Worm (Caenorhabditis elegans): ENCODE measurements around the gene W01B6.8.

The W01B6.8 gene

ce11 chrIV:10112570-10112969 lies 28.4 kb upstream of the W01B6.8 start, which contains the start of gene nsph-3.2:
Gene nsph-3.2 (plus strand): TSS chrIV:10112870.
- TF ChIP-seq ceh-13 (GFP tag; optimal IDR thresholded peaks at IDR 0.05) (no peak), ceh-36 (tag; optimal IDR thresholded peaks at IDR 0.05) (no peak), flt-1 (GFP tag; IDR thresholded peaks at IDR 0.05) (no peak), B0310.2 (tag; optimal IDR thresholded peaks at IDR 0.05) (no peak), ama-1 (optimal IDR thresholded peaks at IDR 0.05) (no peak), hmg-4 (GFP tag; optimal IDR thresholded peaks at IDR 0.05) (no peak), scrt-1 (GFP tag; IDR thresholded peaks at IDR 0.05) (no peak), tbx-11 (GFP tag; IDR thresholded peaks at IDR 0.05) (no peak), sea-1 (GFP tag; conservative IDR thresholded peaks at IDR 0.05) (no peak), pes-1 (GFP tag; IDR thresholded peaks at IDR 0.05) (no peak), F13C5.2 (tag; optimal IDR thresholded peaks at IDR 0.05) (no peak), ets-7 (tag; optimal IDR thresholded peaks at IDR 0.05) (no peak), tbx-37 (GFP tag; conservative IDR thresholded peaks at IDR 0.05) (no peak), tra-4 (tag; optimal IDR thresholded peaks at IDR 0.05) (no peak), hmbx-1 (tag; optimal IDR thresholded peaks at IDR 0.05) (no peak), hnd-1 (tag; optimal IDR thresholded peaks at IDR 0.05) (no peak)

- TF ChIP-seq ceh-36 (tag; optimal IDR thresholded peaks at IDR 0.05), result no peak
- no peak for TF ChIP-seq aly-1 (tag; optimal IDR thresholded peaks at IDR 0.05)
- TF ChIP-seq tbx-37 (GFP tag; conservative IDR thresholded peaks at IDR 0.05), result no peak
- TF ChIP-seq sea-1 (GFP tag; conservative IDR thresholded peaks at IDR 0.05), result no peak
- no peak for TF ChIP-seq ama-1 (optimal IDR thresholded peaks at IDR 0.05)
- TF ChIP-seq ets-7 (tag; optimal IDR thresholded peaks at IDR 0.05), result no peak
- TF ChIP-seq ceh-13 (GFP tag; optimal IDR thresholded peaks at IDR 0.05), result no peak
- no peak for TF ChIP-seq hnd-1 (tag; optimal IDR thresholded peaks at IDR 0.05)
- TF ChIP-seq B0310.2 (tag; optimal IDR thresholded peaks at IDR 0.05), result no peak
- TF ChIP-seq scrt-1 (GFP tag; IDR thresholded peaks at IDR 0.05), result no peak
- no peak for TF ChIP-seq hmbx-1 (tag; optimal IDR thresholded peaks at IDR 0.05)
These were observed 27.3 kb upstream of the W01B6.8 start, which contains the start of gene spch-1 for ce11 chrIV:10111441-10111840. Gene spch-1 (minus strand): TSS chrIV:10111541.

ce11 chrIV:10110870-10111269 lies 26.7 kb upstream of the W01B6.8 start:
- TF ChIP-seq ceh-36 (tag; optimal IDR thresholded peaks at IDR 0.05), result no peak

ce11 chrIV:10110417-10110816 lies 26.2 kb upstream of the W01B6.8 start, which contains the start of gene egl-38:
Gene egl-38 (minus strand): TSS chrIV:10110517.
- TF ChIP-seq scrt-1 (GFP tag; IDR thresholded peaks at IDR 0.05) (no peak), F13C5.2 (tag; optimal IDR thresholded peaks at IDR 0.05) (no peak), ceh-13 (GFP tag; optimal IDR thresholded peaks at IDR 0.05) (no peak), pes-1 (GFP tag; IDR thresholded peaks at IDR 0.05) (no peak), tra-4 (tag; optimal IDR thresholded peaks at IDR 0.05) (no peak), aly-1 (tag; optimal IDR thresholded peaks at IDR 0.05) (no peak), hnd-1 (tag; optimal IDR thresholded peaks at IDR 0.05) (no peak), tbx-11 (GFP tag; IDR thresholded peaks at IDR 0.05) (no peak), hmg-4 (GFP tag; optimal IDR thresholded peaks at IDR 0.05) (no peak), ets-7 (tag; optimal IDR thresholded peaks at IDR 0.05) (no peak), ceh-36 (tag; optimal IDR thresholded peaks at IDR 0.05) (no peak), hmbx-1 (tag; optimal IDR thresholded peaks at IDR 0.05) (no peak)

ce11 chrIV:10096881-10097280 lies 12.7 kb upstream of the W01B6.8 start, which contains the start of gene dis-3:
Gene dis-3 (plus strand): TSS chrIV:10097202.
- no peak for TF ChIP-seq sea-1 (GFP tag; conservative IDR thresholded peaks at IDR 0.05)
- TF ChIP-seq B0310.2 (tag; optimal IDR thresholded peaks at IDR 0.05), result no peak
- no peak for TF ChIP-seq ceh-36 (tag; optimal IDR thresholded peaks at IDR 0.05)
- TF ChIP-seq tbx-37 (GFP tag; conservative IDR thresholded peaks at IDR 0.05), result no peak
- no peak for TF ChIP-seq hmbx-1 (tag; optimal IDR thresholded peaks at IDR 0.05)
- TF ChIP-seq F13C5.2 (tag; optimal IDR thresholded peaks at IDR 0.05), result no peak
- no peak for TF ChIP-seq hmg-4 (GFP tag; optimal IDR thresholded peaks at IDR 0.05)
- no peak for TF ChIP-seq pes-1 (GFP tag; IDR thresholded peaks at IDR 0.05)
- TF ChIP-seq hnd-1 (tag; optimal IDR thresholded peaks at IDR 0.05), result no peak
- no peak for TF ChIP-seq aly-1 (tag; optimal IDR thresholded peaks at IDR 0.05)
- no peak for TF ChIP-seq flt-1 (GFP tag; IDR thresholded peaks at IDR 0.05)
- TF ChIP-seq ama-1 (optimal IDR thresholded peaks at IDR 0.05), result no peak
- no peak for TF ChIP-seq ceh-13 (GFP tag; optimal IDR thresholded peaks at IDR 0.05)
- no peak for TF ChIP-seq tra-4 (tag; optimal IDR thresholded peaks at IDR 0.05)
- no peak for TF ChIP-seq ets-7 (tag; optimal IDR thresholded peaks at IDR 0.05)
- TF ChIP-seq tbx-11 (GFP tag; IDR thresholded peaks at IDR 0.05), result no peak
- TF ChIP-seq scrt-1 (GFP tag; IDR thresholded peaks at IDR 0.05), result no peak

- TF ChIP-seq ceh-13 (GFP tag; optimal IDR thresholded peaks at IDR 0.05) (no peak), aly-1 (tag; optimal IDR thresholded peaks at IDR 0.05) (no peak), tbx-37 (GFP tag; conservative IDR thresholded peaks at IDR 0.05) (no peak), hnd-1 (tag; optimal IDR thresholded peaks at IDR 0.05) (no peak)
These were observed 11.0 kb upstream of the W01B6.8 start, which contains the start of the genes C04G2.5 and msp-36 for ce11 chrIV:10095171-10095570. Gene C04G2.5 (minus strand): TSS chrIV:10095271. Gene msp-36 (plus strand): TSS chrIV:10095433.

- no peak for TF ChIP-seq sea-1 (GFP tag; conservative IDR thresholded peaks at IDR 0.05)
- no peak for TF ChIP-seq hmg-4 (GFP tag; optimal IDR thresholded peaks at IDR 0.05)
- TF ChIP-seq ets-7 (tag; optimal IDR thresholded peaks at IDR 0.05), result no peak
- no peak for TF ChIP-seq hmbx-1 (tag; optimal IDR thresholded peaks at IDR 0.05)
- no peak for TF ChIP-seq aly-1 (tag; optimal IDR thresholded peaks at IDR 0.05)
- no peak for TF ChIP-seq flt-1 (GFP tag; IDR thresholded peaks at IDR 0.05)
- TF ChIP-seq tbx-11 (GFP tag; IDR thresholded peaks at IDR 0.05), result no peak
- no peak for TF ChIP-seq B0310.2 (tag; optimal IDR thresholded peaks at IDR 0.05)
- TF ChIP-seq pes-1 (GFP tag; IDR thresholded peaks at IDR 0.05), result no peak
- no peak for TF ChIP-seq ceh-36 (tag; optimal IDR thresholded peaks at IDR 0.05)
- TF ChIP-seq ama-1 (optimal IDR thresholded peaks at IDR 0.05), result no peak
- no peak for TF ChIP-seq F13C5.2 (tag; optimal IDR thresholded peaks at IDR 0.05)
- TF ChIP-seq hnd-1 (tag; optimal IDR thresholded peaks at IDR 0.05), result no peak
These were observed 6.2 kb upstream of the W01B6.8 start, which contains the start of gene ttbk-5 for ce11 chrIV:10090358-10090757. Gene ttbk-5 (plus strand): TSS chrIV:10090658.

ce11 chrIV:10089777-10090176 lies 5.6 kb upstream of the W01B6.8 start, which contains the start of gene ttr-39:
Gene ttr-39 (minus strand): TSS chrIV:10089877.
- no peak for TF ChIP-seq tbx-11 (GFP tag; IDR thresholded peaks at IDR 0.05)
- TF ChIP-seq aly-1 (tag; optimal IDR thresholded peaks at IDR 0.05), result no peak
